Worm (Caenorhabditis elegans) whole organism, L4 larva: ENCODE results near the gene F10A3.12.

Experiments
- D1046.2 ChIP-seq: fragments of 200-800 bp; sonication (Bioruptor generic); IDR thresholded peaks from 2 replicates; pipeline ENCODE4 v1.3.6; 2022; ENCODE audit warnings: missing genetic modification characterization, missing compliant biosample characterization
- F26F4.8 ChIP-seq: fragments of 200-800 bp; sonication (Bioruptor generic); conservative IDR thresholded peaks from 2 replicates; pipeline ENCODE4 v1.3.6; 2022; ENCODE audit warnings: missing genetic modification characterization, missing compliant biosample characterization
- F44E2.7 ChIP-seq: fragments of 200-800 bp; sonication (Bioruptor generic); IDR thresholded peaks from 2 replicates; pipeline ENCODE4 v2.1.2; 2022; ENCODE audit warnings: missing genetic modification characterization, missing compliant biosample characterization
- T26A8.4 ChIP-seq: fragments of 200-800 bp; sonication (Bioruptor generic); IDR thresholded peaks from 2 replicates; pipeline ENCODE4 v1.3.6; 2022; ENCODE audit warnings: missing genetic modification characterization, missing compliant biosample characterization
- ZK546.5 ChIP-seq, 2 experiments: sonication (generic microtip); optimal IDR thresholded peaks; 2 replicates each; lab custom pipeline; 2017; ENCODE audit warnings: missing biosample characterization in 2 of 2, missing genetic modification characterization in 2 of 2
- aly-2 ChIP-seq: sonication (generic microtip); optimal IDR thresholded peaks from 2 replicates; lab custom pipeline; 2018; ENCODE audit warnings: missing biosample characterization, missing genetic modification characterization
- arid-1 ChIP-seq: fragments of 200-800 bp; sonication (Bioruptor generic); conservative IDR thresholded peaks from 2 replicates; pipeline ENCODE4 v1.3.6; 2022; ENCODE audit warnings: missing genetic modification reagents, missing genetic modification characterization, missing compliant biosample characterization
- ceh-20 ChIP-seq: fragments of 200-800 bp; sonication (Bioruptor generic); IDR thresholded peaks from 2 replicates; pipeline ENCODE4 v1.3.6; 2022; ENCODE audit warnings: missing genetic modification reagents, missing genetic modification characterization, missing compliant biosample characterization
- ceh-62 ChIP-seq: sonication (generic microtip); optimal IDR thresholded peaks from 2 replicates; lab custom pipeline; 2017; ENCODE audit warnings: missing biosample characterization, missing genetic modification characterization
- daf-16 ChIP-seq, 3 experiments: sonication (generic microtip); optimal IDR thresholded peaks; 2 replicates each; lab custom pipeline; 2016 to 2017; ENCODE audit warnings: missing genetic modification characterization in 3 of 3, missing genetic modification reagents in 3 of 3, mild to moderate bottlenecking in 2 of 3, missing compliant biosample characterization in 2 of 3, missing biosample characterization in 1 of 3, moderate library complexity in 1 of 3
- daf-8 ChIP-seq: fragments of 200-800 bp; sonication (Bioruptor generic); IDR thresholded peaks from 2 replicates; pipeline ENCODE4 v1.3.6; 2022; ENCODE audit warnings: missing genetic modification characterization, missing compliant biosample characterization
- dpl-1 ChIP-seq: fragments of 150-350 bp; optimal IDR thresholded peaks from 2 replicates; lab custom pipeline; 2014; ENCODE audit warnings: missing biosample characterization, missing genetic modification reagents, missing genetic modification characterization
- dve-1 ChIP-seq: sonication (generic microtip); optimal IDR thresholded peaks from 2 replicates; lab custom pipeline; 2017; ENCODE audit warnings: antibody characterized with exemption, mild to moderate bottlenecking, missing genetic modification characterization, missing compliant biosample characterization; ENCODE audit not compliant: insufficient read depth
- fos-1 ChIP-seq: fragments of 150-350 bp; optimal IDR thresholded peaks from 2 replicates; lab custom pipeline; 2014; ENCODE audit warnings: missing biosample characterization, missing genetic modification characterization
- hlh-30 ChIP-seq: sonication (generic microtip); optimal IDR thresholded peaks from 2 replicates; lab custom pipeline; 2017; ENCODE audit warnings: antibody characterized with exemption, mild to moderate bottlenecking, missing genetic modification characterization, missing compliant biosample characterization; ENCODE audit not compliant: insufficient read depth
- hmg-1.1 ChIP-seq: fragments of 200-800 bp; sonication (Bioruptor generic); IDR thresholded peaks from 2 replicates; pipeline ENCODE4 v1.3.6; 2022; ENCODE audit warnings: missing genetic modification reagents, missing genetic modification characterization, missing compliant biosample characterization
- lin-29 ChIP-seq: fragments of 200-800 bp; sonication (Bioruptor generic); IDR thresholded peaks from 2 replicates; pipeline ENCODE4 v1.3.6; 2022; ENCODE audit warnings: missing genetic modification reagents, missing genetic modification characterization, missing compliant biosample characterization
- lin-38 ChIP-seq: fragments of 200-800 bp; sonication (Bioruptor generic); IDR thresholded peaks from 2 replicates; pipeline ENCODE4 v1.3.6; 2022; ENCODE audit warnings: missing genetic modification reagents, missing genetic modification characterization, missing compliant biosample characterization
- lir-3 ChIP-seq: sonication (generic microtip); optimal IDR thresholded peaks from 2 replicates; lab custom pipeline; 2016; ENCODE audit warnings: mild to moderate bottlenecking, missing genetic modification characterization, missing compliant biosample characterization
- lsy-2 ChIP-seq, 2 experiments: fragments of 150-350 bp in 1 of 2; sonication (generic microtip) in 1 of 2; optimal IDR thresholded peaks; 2 replicates each; lab custom pipeline; 2014 to 2017; ENCODE audit warnings: missing biosample characterization in 2 of 2, missing genetic modification characterization in 2 of 2
- mdl-1 ChIP-seq, 2 experiments: fragments of 150-350 bp in 1 of 2; sonication (generic microtip) in 1 of 2; optimal IDR thresholded peaks; 2 replicates each; lab custom pipeline; 2014 to 2017; ENCODE audit warnings: missing biosample characterization in 2 of 2, missing genetic modification characterization in 2 of 2
- nhr-28 ChIP-seq: fragments of 150-350 bp; optimal IDR thresholded peaks from 2 replicates; lab custom pipeline; 2014; ENCODE audit warnings: missing biosample characterization, missing genetic modification characterization
- nhr-41 ChIP-seq: fragments of 200-800 bp; sonication (Bioruptor generic); IDR thresholded peaks from 2 replicates; pipeline ENCODE4 v1.3.6; 2022; ENCODE audit warnings: missing genetic modification reagents, missing genetic modification characterization, missing compliant biosample characterization
- nhr-48 ChIP-seq: sonication (generic microtip); optimal IDR thresholded peaks from 2 replicates; lab custom pipeline; 2016; ENCODE audit warnings: mild to moderate bottlenecking, missing genetic modification characterization, missing compliant biosample characterization
- nhr-77 ChIP-seq: fragments of 150-350 bp; optimal IDR thresholded peaks from 2 replicates; lab custom pipeline; 2014; ENCODE audit warnings: missing biosample characterization, missing genetic modification characterization
- pha-4 ChIP-seq, 2 experiments: fragments of 150-350 bp in 1 of 2; fragments of 200-800 bp in 1 of 2; sonication (Bioruptor generic) in 1 of 2; IDR thresholded peaks in 1 of 2; optimal IDR thresholded peaks in 1 of 2; 2 replicates each; pipeline versions ENCODE4 v1.3.6 to Lab custom; 2014 to 2022; ENCODE audit warnings: missing genetic modification characterization in 2 of 2, missing genetic modification reagents in 2 of 2, missing biosample characterization in 1 of 2, missing compliant biosample characterization in 1 of 2
- php-3 ChIP-seq: fragments of 200-800 bp; sonication (Bioruptor generic); IDR thresholded peaks from 2 replicates; pipeline ENCODE4 v1.3.6; 2022; ENCODE audit warnings: missing genetic modification reagents, missing genetic modification characterization, missing compliant biosample characterization
- pqm-1 ChIP-seq: sonication (generic microtip); optimal IDR thresholded peaks from 2 replicates; lab custom pipeline; 2017; ENCODE audit warnings: missing biosample characterization, missing genetic modification characterization
- rbr-2 ChIP-seq: sonication (generic microtip); optimal IDR thresholded peaks from 2 replicates; lab custom pipeline; 2016; ENCODE audit warnings: missing genotype, missing genetic modification characterization, missing compliant biosample characterization
- set-16 ChIP-seq: fragments of 200-800 bp; sonication (Bioruptor generic); IDR thresholded peaks from 2 replicates; pipeline ENCODE4 v1.3.6; 2022; ENCODE audit warnings: missing genetic modification reagents, missing genetic modification characterization, missing compliant biosample characterization
- snpc-1.2 ChIP-seq: fragments of 200-800 bp; sonication (Bioruptor generic); IDR thresholded peaks from 2 replicates; pipeline ENCODE4 v1.3.6; 2022; ENCODE audit warnings: missing genetic modification reagents, missing genetic modification characterization, missing compliant biosample characterization
- snpc-4 ChIP-seq: fragments of 150-350 bp; optimal IDR thresholded peaks from 2 replicates; lab custom pipeline; 2014; ENCODE audit warnings: missing biosample characterization, missing genetic modification characterization
- spr-3 ChIP-seq: fragments of 200-800 bp; sonication (Bioruptor generic); optimal IDR thresholded peaks from 2 replicates; lab custom pipeline; 2018; ENCODE audit warnings: mild to moderate bottlenecking, missing genetic modification characterization, missing compliant biosample characterization
- unc-62 ChIP-seq, 3 experiments: fragments of 150-350 bp in 1 of 3; sonication (generic microtip); optimal IDR thresholded peaks in 2 of 3; peaks in 1 of 3; 1 replicate in 1 of 3; 2 replicates in 2 of 3; lab custom pipeline; 2014 to 2017; ENCODE audit warnings: missing biosample characterization in 3 of 3, missing genetic modification characterization in 3 of 3, missing genetic modification reagents in 3 of 3, missing genotype in 1 of 3
- zag-1 ChIP-seq: fragments of 150-350 bp; optimal IDR thresholded peaks from 2 replicates; lab custom pipeline; 2014; ENCODE audit warnings: missing biosample characterization, missing genetic modification characterization
- zfp-3 ChIP-seq: fragments of 200-800 bp; sonication (Bioruptor generic); conservative IDR thresholded peaks from 2 replicates; pipeline ENCODE4 v1.3.6; 2022; ENCODE audit warnings: missing genetic modification reagents, missing genetic modification characterization, missing compliant biosample characterization
- ztf-11 ChIP-seq: fragments of 150-350 bp; optimal IDR thresholded peaks from 2 replicates; lab custom pipeline; 2014; ENCODE audit warnings: missing biosample characterization, missing genetic modification characterization

The F10A3.12 gene

DNA sequence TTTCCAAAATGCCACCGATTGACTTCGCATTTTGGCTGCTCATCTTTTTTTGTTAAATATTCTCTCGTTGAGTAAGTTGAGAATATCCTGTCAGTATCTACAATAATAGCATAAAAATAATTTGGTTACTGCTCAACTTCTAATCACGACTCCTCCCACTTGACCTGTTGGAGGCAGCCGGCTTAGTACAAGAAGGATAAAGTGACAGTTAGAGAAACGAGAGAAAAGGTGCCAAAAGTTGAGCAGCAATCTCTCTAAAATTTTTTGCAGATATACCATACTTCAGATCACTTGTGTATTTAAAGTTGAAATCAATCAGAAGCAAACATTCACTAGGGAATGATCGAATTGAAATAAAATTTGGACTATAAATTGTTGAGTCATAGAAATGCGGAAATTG lies 39.1 kb upstream of the F10A3.12 start, which contains the start of gene nhr-111:
Gene nhr-111, minus strand, starts transcription at position 101 of the 400 bp plus-strand sequence.
- TF ChIP-seq rbr-2 (tag; lab: Kevin White, UChicago) (no peak), zfp-3 (GFP tag; lab: Robert Waterston, UW) (no peak), ZK546.5 (tag; optimal IDR thresholded peaks at IDR 0.05; lab: Kevin White, UChicago) (no peak), mdl-1 (tag; optimal IDR thresholded peaks at IDR 0.05; lab: Kevin White, UChicago) (no peak), ceh-62 (no peak), zag-1 (tag; lab: Kevin White, UChicago) (no peak), set-16 (GFP tag; lab: Robert Waterston, UW) (no peak), snpc-1.2 (GFP tag; lab: Robert Waterston, UW) (no peak), pha-4 (GFP tag; IDR thresholded peaks at IDR 0.05; lab: Robert Waterston, UW) (no peak), pha-4 (tag; optimal IDR thresholded peaks at IDR 0.05; lab: Kevin White, UChicago) (no peak), hmg-1.1 (GFP tag; lab: Robert Waterston, UW) (no peak), nhr-48 (tag; lab: Kevin White, UChicago) (no peak)

DNA sequence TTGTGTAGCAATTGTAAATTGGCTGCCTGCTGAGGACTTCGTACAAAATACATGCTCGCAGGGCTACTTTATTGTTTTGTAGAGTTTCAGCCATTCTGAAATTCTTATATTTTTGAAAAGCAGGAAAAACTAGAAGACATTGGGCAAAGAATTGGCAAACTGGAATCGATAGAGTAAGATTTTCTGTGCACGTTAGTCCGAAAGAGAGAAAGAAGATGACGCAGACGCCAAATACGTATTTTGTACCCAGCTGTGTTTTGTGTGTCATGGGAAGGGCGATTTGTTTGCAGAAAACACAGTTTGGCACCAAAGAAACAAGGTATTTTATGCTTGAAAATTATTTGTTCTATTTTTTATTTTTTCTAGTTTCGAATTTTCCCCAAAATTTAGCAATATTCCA lies 36.4 kb upstream of the F10A3.12 start, which contains the start of gene fbxa-143:
Gene fbxa-143, minus strand, starts transcription at position 101 of the 400 bp plus-strand sequence.
- TF ChIP-seq ZK546.5 (tag; optimal IDR thresholded peaks at IDR 0.05; lab: Kevin White, UChicago) (no peak), nhr-28 (tag; lab: Kevin White, UChicago) (peak; percentile 48)

- peak; percentile 78 for TF ChIP-seq pqm-1
- TF ChIP-seq daf-16 (GFP tag; optimal IDR thresholded peaks at IDR 0.05; lab: Kevin White, UChicago) = no peak
- TF ChIP-seq daf-16 (tag; optimal IDR thresholded peaks at IDR 0.05; lab: Kevin White, UChicago) = peak; percentile 38
- TF ChIP-seq spr-3 (GFP tag; lab: Kevin White, UChicago) = no peak
- TF ChIP-seq dpl-1 (GFP tag; lab: Kevin White, UChicago) = no peak
- peak; percentile 38 for TF ChIP-seq dve-1
- TF ChIP-seq lin-38 (GFP tag; lab: Robert Waterston, UW) = no peak
Observed at ce11 chrV:16129116-16129515, 34.7 kb upstream of the F10A3.12 start.

ce11 chrV:16131249-16131648 lies 32.6 kb upstream of the F10A3.12 start, which contains the start of gene fbxa-142:
Gene fbxa-142 (minus strand): TSS chrV:16131349.
- TF ChIP-seq unc-62 (GFP tag; optimal IDR thresholded peaks at IDR 0.05 in 1 of 2; lab: Kevin White, UChicago) = peak in 1 of 2 experiments; percentile 27
- no peak for TF ChIP-seq unc-62 (tag; optimal IDR thresholded peaks at IDR 0.05; lab: Kevin White, UChicago)
- TF ChIP-seq nhr-28 (tag; lab: Kevin White, UChicago) = no peak
- TF ChIP-seq rbr-2 (tag; lab: Kevin White, UChicago) = no peak
- no peak for TF ChIP-seq daf-8 (GFP tag; lab: Robert Waterston, UW)
- no peak for TF ChIP-seq snpc-4
- TF ChIP-seq nhr-77 (tag; lab: Kevin White, UChicago) = no peak

ce11 chrV:16132215-16132614 lies 31.6 kb upstream of the F10A3.12 start:
- TF ChIP-seq unc-62 (GFP tag; optimal IDR thresholded peaks at IDR 0.05 in 1 of 2; lab: Kevin White, UChicago) (peak in 1 of 2 experiments; percentile 7), unc-62 (tag; optimal IDR thresholded peaks at IDR 0.05; lab: Kevin White, UChicago) (no peak), fos-1 (tag; lab: Kevin White, UChicago) (no peak)

DNA sequence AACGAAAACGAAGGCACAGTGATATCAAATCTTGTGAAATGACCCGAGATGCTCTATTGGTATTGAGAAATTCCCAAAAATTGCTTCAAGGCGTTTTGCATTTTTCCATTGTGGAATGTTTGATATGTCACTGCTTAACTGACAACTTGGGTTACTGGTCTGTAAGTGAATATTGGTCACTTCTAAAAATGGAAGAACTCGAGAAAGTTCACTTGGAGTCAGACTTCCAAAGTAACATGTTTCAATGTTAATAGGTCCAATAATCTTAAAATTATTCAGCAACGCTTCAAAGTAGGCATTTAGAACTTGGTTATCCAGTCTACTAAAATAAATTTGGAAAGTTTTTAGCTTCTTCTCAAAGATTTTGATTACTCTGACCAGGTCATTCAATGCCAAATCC lies 31.1 kb upstream of the F10A3.12 start, which contains the start of gene fbxa-144:
Gene fbxa-144, minus strand, starts transcription at position 101 of the 400 bp plus-strand sequence.
- TF ChIP-seq lir-3 (tag; lab: Kevin White, UChicago) (no peak), aly-2 (no peak), lsy-2 (tag; optimal IDR thresholded peaks at IDR 0.05; lab: Kevin White, UChicago) (no peak), nhr-41 (GFP tag; lab: Robert Waterston, UW) (no peak), lin-29 (no peak), F26F4.8 (GFP tag; lab: Robert Waterston, UW) (no peak), F44E2.7 (no peak), arid-1 (GFP tag; lab: Robert Waterston, UW) (no peak), T26A8.4 (GFP tag; lab: Robert Waterston, UW) (no peak), ztf-11 (tag; lab: Kevin White, UChicago) (no peak), ceh-20 (GFP tag; lab: Robert Waterston, UW) (no peak), D1046.2 (GFP tag; lab: Robert Waterston, UW) (no peak), php-3 (GFP tag; lab: Robert Waterston, UW) (no peak), lin-38 (GFP tag; lab: Robert Waterston, UW) (no peak), hlh-30 (tag; lab: Kevin White, UChicago) (no peak), rbr-2 (tag; lab: Kevin White, UChicago) (no peak), daf-8 (GFP tag; lab: Robert Waterston, UW) (no peak)
